Worm (Caenorhabditis elegans) whole organism, early embryonic: ENCODE results near the gene M02D8.2.

Source experiments
- B0310.2 ChIP-seq: sonication (generic microtip); optimal IDR thresholded peaks from 2 replicates; lab custom pipeline; 2016; ENCODE audit warnings: mild to moderate bottlenecking, missing genetic modification characterization, missing compliant biosample characterization
- aly-1 ChIP-seq: sonication (generic microtip); optimal IDR thresholded peaks from 2 replicates; lab custom pipeline; 2016; ENCODE audit warnings: missing genetic modification characterization, missing compliant biosample characterization
- ama-1 ChIP-seq: fragments of 150-350 bp; optimal IDR thresholded peaks from 2 replicates; lab custom pipeline; 2014
- ceh-13 ChIP-seq: fragments of 200-800 bp; sonication (Bioruptor generic); optimal IDR thresholded peaks from 2 replicates; lab custom pipeline; 2018; ENCODE audit warnings: mild to moderate bottlenecking, missing genetic modification characterization, missing compliant biosample characterization
- ceh-36 ChIP-seq: sonication (generic microtip); optimal IDR thresholded peaks from 2 replicates; lab custom pipeline; 2016; ENCODE audit warnings: missing genetic modification characterization, inconsistent platforms, missing compliant biosample characterization
- flt-1 ChIP-seq: fragments of 200-800 bp; sonication (Bioruptor generic); IDR thresholded peaks from 2 replicates; pipeline ENCODE4 v1.3.6; 2022; ENCODE audit warnings: missing genetic modification characterization, missing compliant biosample characterization
- sea-1 ChIP-seq: fragments of 200-800 bp; sonication (Bioruptor generic); conservative IDR thresholded peaks from 2 replicates; pipeline ENCODE4 v1.3.6; 2022; ENCODE audit warnings: missing genetic modification characterization, missing compliant biosample characterization
- tbx-11 ChIP-seq: fragments of 200-800 bp; sonication (Bioruptor generic); IDR thresholded peaks from 2 replicates; pipeline ENCODE4 v1.3.6; 2022; ENCODE audit warnings: missing genetic modification characterization, missing compliant biosample characterization
- tra-4 ChIP-seq: sonication (generic microtip); optimal IDR thresholded peaks from 2 replicates; lab custom pipeline; 2017; ENCODE audit warnings: missing genetic modification characterization, missing compliant biosample characterization

- no peak for TF ChIP-seq tbx-11 (GFP tag; lab: Robert Waterston, UW)
- no peak for TF ChIP-seq ama-1 (lab: Kevin White, UChicago)
- TF ChIP-seq ceh-36 (tag; lab: Kevin White, UChicago) = no peak
- TF ChIP-seq tra-4 = no peak
- no peak for TF ChIP-seq flt-1
- no peak for TF ChIP-seq B0310.2 (tag; lab: Kevin White, UChicago)
- TF ChIP-seq ceh-13 (GFP tag; lab: Kevin White, UChicago) = no peak
- TF ChIP-seq aly-1 (tag; lab: Kevin White, UChicago) = no peak
- no peak for TF ChIP-seq sea-1
These were observed 44.8 kb downstream of the M02D8.2 start, which contains the start of gene ZK721.3 for ce11 chrX:8784234-8784633.
